Fruit fly (Drosophila melanogaster) whole organism, embryonic: ENCODE measurements around the gene Roc1b.
A peak's percentile ranks its signal among the peaks of the same experiment; 100 is the strongest.

Experiments
- Ada2b ChIP-seq: fragments of 200-800 bp; sonication (Bioruptor generic); IDR thresholded peaks from 2 replicates; pipeline ENCODE4 v1.3.6; 2022; ENCODE audit warnings: missing biosample characterization, missing genetic modification characterization
- Atf-2 ChIP-seq: fragments of 200-800 bp; sonication (Bioruptor generic); optimal IDR thresholded peaks from 2 replicates; lab custom pipeline; 2016; ENCODE audit warnings: missing biosample characterization, missing genetic modification characterization
- Atf6 ChIP-seq: fragments of 200-800 bp; sonication (Bioruptor generic); IDR thresholded peaks from 2 replicates; pipeline ENCODE4 v1.3.6; 2022; ENCODE audit warnings: missing biosample characterization, missing genetic modification characterization
- CG10979 ChIP-seq: fragments of 200-800 bp; sonication (Bioruptor generic); optimal IDR thresholded peaks from 2 replicates; lab custom pipeline; 2018; ENCODE audit warnings: missing biosample characterization, mild to moderate bottlenecking, missing genetic modification characterization, moderate library complexity
- CG11560 ChIP-seq: fragments of 200-800 bp; sonication (Bioruptor generic); IDR thresholded peaks from 3 replicates; pipeline ENCODE4 v1.3.6; 2022; ENCODE audit warnings: missing biosample characterization, missing genetic modification characterization
- CG13894 ChIP-seq: fragments of 200-800 bp; sonication (Bioruptor generic); optimal IDR thresholded peaks from 3 replicates; lab custom pipeline; 2018; ENCODE audit warnings: missing biosample characterization, mild to moderate bottlenecking, missing genetic modification characterization, moderate library complexity
- CG1603 ChIP-seq: fragments of 200-800 bp; sonication (Bioruptor generic); optimal IDR thresholded peaks from 2 replicates; lab custom pipeline; 2019; ENCODE audit warnings: missing biosample characterization, mild to moderate bottlenecking, missing genetic modification characterization, moderate library complexity
- CG16779 ChIP-seq: fragments of 200-800 bp; sonication (Bioruptor generic); IDR thresholded peaks from 2 replicates; pipeline ENCODE4 v1.3.6; 2022; ENCODE audit warnings: missing biosample characterization, missing genetic modification characterization
- CG17385 ChIP-seq: fragments of 200-800 bp; sonication (Bioruptor generic); optimal IDR thresholded peaks from 3 replicates; lab custom pipeline; 2018; ENCODE audit warnings: missing biosample characterization, mild to moderate bottlenecking, missing genetic modification characterization
- CG2116 ChIP-seq: fragments of 200-800 bp; sonication (Bioruptor generic); optimal IDR thresholded peaks from 3 replicates; lab custom pipeline; 2018; ENCODE audit warnings: missing biosample characterization, mild to moderate bottlenecking, missing genetic modification characterization
- CG2120 ChIP-seq: fragments of 200-800 bp; sonication (Bioruptor generic); optimal IDR thresholded peaks from 3 replicates; lab custom pipeline; 2016; ENCODE audit warnings: missing biosample characterization, missing genetic modification characterization
- CG2202 ChIP-seq: fragments of 200-800 bp; sonication (Bioruptor generic); optimal IDR thresholded peaks from 2 replicates; lab custom pipeline; 2018; ENCODE audit warnings: missing biosample characterization, mild to moderate bottlenecking, missing genetic modification characterization
- CG34422 ChIP-seq: fragments of 200-800 bp; sonication (Bioruptor generic); IDR thresholded peaks from 3 replicates; pipeline ENCODE4 v1.3.6; 2022; ENCODE audit warnings: missing biosample characterization, missing genetic modification characterization
- CG4404 ChIP-seq: fragments of 200-800 bp; sonication (Bioruptor generic); IDR thresholded peaks from 2 replicates; pipeline ENCODE4 v1.3.6; 2022; ENCODE audit warnings: missing biosample characterization, missing genetic modification characterization
- CG8089 ChIP-seq: fragments of 200-800 bp; sonication (Bioruptor generic); optimal IDR thresholded peaks from 3 replicates; lab custom pipeline; 2016; ENCODE audit warnings: missing biosample characterization, missing genetic modification characterization
- CG8924 ChIP-seq: fragments of 200-800 bp; optimal IDR thresholded peaks from 3 replicates; lab custom pipeline; 2019; ENCODE audit warnings: missing biosample characterization, mild to moderate bottlenecking, missing genetic modification characterization, moderate library complexity
- CG9437 ChIP-seq: fragments of 200-800 bp; sonication (Bioruptor generic); optimal IDR thresholded peaks from 2 replicates; lab custom pipeline; 2018; ENCODE audit warnings: missing biosample characterization, mild to moderate bottlenecking, missing genetic modification characterization
- Dek ChIP-seq: fragments of 200-800 bp; sonication (Bioruptor generic); optimal IDR thresholded peaks from 3 replicates; lab custom pipeline; 2019; ENCODE audit warnings: missing biosample characterization, mild to moderate bottlenecking, missing genetic modification characterization, moderate library complexity
- HLH54F ChIP-seq: fragments of 200-800 bp; sonication (Bioruptor generic); optimal IDR thresholded peaks from 3 replicates; lab custom pipeline; 2016; ENCODE audit warnings: missing biosample characterization, missing genetic modification characterization
- Hsf ChIP-seq: fragments of 200-800 bp; sonication (Bioruptor generic); optimal IDR thresholded peaks from 3 replicates; lab custom pipeline; 2016; ENCODE audit warnings: missing biosample characterization, missing genetic modification characterization
- Mes4 ChIP-seq: fragments of 200-800 bp; sonication (Bioruptor generic); optimal IDR thresholded peaks from 2 replicates; lab custom pipeline; 2016; ENCODE audit warnings: missing biosample characterization, missing genetic modification characterization
- Oaz ChIP-seq: fragments of 200-800 bp; sonication (Bioruptor generic); IDR thresholded peaks from 2 replicates; pipeline ENCODE4 v1.3.6; 2022; ENCODE audit warnings: missing biosample characterization, missing genetic modification characterization
- Pdp1 ChIP-seq, 2 experiments: fragments of 200-800 bp; sonication (Bioruptor generic); optimal IDR thresholded peaks; 3 replicates each; lab custom pipeline; 2016; ENCODE audit warnings: missing biosample characterization in 2 of 2, missing genetic modification characterization in 2 of 2, mild to moderate bottlenecking in 1 of 2, moderate library complexity in 1 of 2
- Ptx1 ChIP-seq: fragments of 200-800 bp; sonication (Bioruptor generic); IDR thresholded peaks from 2 replicates; pipeline ENCODE4 v1.3.6; 2022; ENCODE audit warnings: missing biosample characterization, missing genetic modification characterization
- Sox102F ChIP-seq: fragments of 200-800 bp; sonication (Bioruptor generic); optimal IDR thresholded peaks from 2 replicates; lab custom pipeline; 2018; ENCODE audit warnings: missing biosample characterization, mild to moderate bottlenecking, missing genetic modification characterization, moderate library complexity
- Spps ChIP-seq: fragments of 200-800 bp; sonication (Bioruptor generic); optimal IDR thresholded peaks from 2 replicates; lab custom pipeline; 2018; ENCODE audit warnings: missing biosample characterization, mild to moderate bottlenecking, missing genetic modification characterization
- Sry-δ ChIP-seq: fragments of 200-800 bp; sonication (Bioruptor generic); optimal IDR thresholded peaks from 2 replicates; lab custom pipeline; 2016; ENCODE audit warnings: missing biosample characterization, missing genetic modification characterization
- Ssrp ChIP-seq: fragments of 200-800 bp; sonication (Bioruptor generic); optimal IDR thresholded peaks from 2 replicates; lab custom pipeline; 2018; ENCODE audit warnings: missing biosample characterization, mild to moderate bottlenecking, missing genetic modification characterization, moderate library complexity
- abd-A ChIP-seq: fragments of 200-800 bp; sonication (Bioruptor generic); optimal IDR thresholded peaks from 3 replicates; lab custom pipeline; 2019; ENCODE audit warnings: missing biosample characterization, mild to moderate bottlenecking, missing genetic modification characterization, moderate library complexity
- amos ChIP-seq: fragments of 200-800 bp; sonication (Bioruptor generic); IDR thresholded peaks from 2 replicates; pipeline ENCODE4 v1.3.6; 2022; ENCODE audit warnings: missing biosample characterization, missing genetic modification characterization; ENCODE audit not compliant: partially characterized antibody
- bab2 ChIP-seq: fragments of 200-800 bp; sonication (Bioruptor generic); optimal IDR thresholded peaks from 2 replicates; lab custom pipeline; 2016; ENCODE audit warnings: missing biosample characterization, missing genetic modification characterization
- bowl ChIP-seq: fragments of 200-800 bp; sonication (Bioruptor generic); IDR thresholded peaks from 2 replicates; pipeline ENCODE4 v1.3.6; 2022; ENCODE audit warnings: missing biosample characterization, missing genetic modification characterization
- cato ChIP-seq: fragments of 200-800 bp; sonication (Bioruptor generic); optimal IDR thresholded peaks from 2 replicates; lab custom pipeline; 2016; ENCODE audit warnings: missing biosample characterization, missing genetic modification characterization, borderline replicate concordance
- chm ChIP-seq: fragments of 200-800 bp; sonication (Bioruptor generic); IDR thresholded peaks from 2 replicates; pipeline ENCODE4 v1.3.6; 2022; ENCODE audit warnings: missing biosample characterization, missing genetic modification characterization
- dmrt11E ChIP-seq: fragments of 200-800 bp; sonication (Bioruptor generic); optimal IDR thresholded peaks from 3 replicates; lab custom pipeline; 2018; ENCODE audit warnings: missing biosample characterization, mild to moderate bottlenecking, missing genetic modification characterization, moderate library complexity
- en ChIP-seq: fragments of 200-800 bp; sonication (Bioruptor generic); optimal IDR thresholded peaks from 2 replicates; lab custom pipeline; 2016; ENCODE audit warnings: missing biosample characterization, missing genetic modification characterization
- fd64A ChIP-seq: fragments of 200-800 bp; sonication (Bioruptor generic); optimal IDR thresholded peaks from 3 replicates; lab custom pipeline; 2018; ENCODE audit warnings: missing biosample characterization, mild to moderate bottlenecking, missing genetic modification characterization
- gsb ChIP-seq: fragments of 200-800 bp; sonication (Bioruptor generic); IDR thresholded peaks from 2 replicates; pipeline ENCODE4 v1.3.6; 2022; ENCODE audit warnings: missing biosample characterization, missing genetic modification characterization
- ken ChIP-seq: fragments of 200-800 bp; sonication (Bioruptor generic); IDR thresholded peaks from 3 replicates; pipeline ENCODE4 v1.3.6; 2022; ENCODE audit warnings: missing biosample characterization, missing genetic modification characterization
- lmd ChIP-seq: fragments of 200-800 bp; sonication (Bioruptor generic); IDR thresholded peaks from 2 replicates; pipeline ENCODE4 v1.3.6; 2022; ENCODE audit warnings: missing biosample characterization, missing genetic modification characterization
- onecut ChIP-seq: fragments of 200-800 bp; sonication (Bioruptor generic); IDR thresholded peaks from 2 replicates; pipeline ENCODE4 v1.3.6; 2022; ENCODE audit warnings: missing biosample characterization, missing genetic modification characterization
- otp ChIP-seq: fragments of 200-800 bp; sonication (Bioruptor generic); IDR thresholded peaks from 3 replicates; pipeline ENCODE4, ENCODE4 v1.3.6; 2022; ENCODE audit warnings: missing biosample characterization, missing genetic modification characterization
- psq ChIP-seq: fragments of 200-800 bp; sonication (Bioruptor generic); optimal IDR thresholded peaks from 2 replicates; lab custom pipeline; 2017; ENCODE audit warnings: missing biosample characterization, missing genetic modification characterization
- salm ChIP-seq: fragments of 200-800 bp; sonication (Bioruptor generic); optimal IDR thresholded peaks from 2 replicates; lab custom pipeline; 2018; ENCODE audit warnings: missing biosample characterization, mild to moderate bottlenecking, missing genetic modification characterization
- sc ChIP-seq, 3 experiments: fragments of >200 bp in 2 of 3; fragments of 200-800 bp in 1 of 3; sonication (Bioruptor generic) in 1 of 3; optimal IDR thresholded peaks; 2 replicates in 2 of 3; 3 replicates in 1 of 3; lab custom pipeline; 2017; ENCODE audit warnings: mild to moderate bottlenecking in 1 of 3, missing biosample characterization in 1 of 3, missing genetic modification characterization in 1 of 3, missing genetic modification reagents in 1 of 3
- sens ChIP-seq: fragments of 200-800 bp; sonication (Bioruptor generic); peaks from one replicate; lab custom pipeline; 2016; ENCODE audit warnings: missing biosample characterization, missing genetic modification characterization
- stwl ChIP-seq: fragments of 200-800 bp; sonication (Bioruptor generic); optimal IDR thresholded peaks from 3 replicates; lab custom pipeline; 2018; ENCODE audit warnings: missing biosample characterization, mild to moderate bottlenecking, missing genetic modification characterization, moderate library complexity
- trem ChIP-seq: fragments of 200-800 bp; optimal IDR thresholded peaks from 3 replicates; lab custom pipeline; 2019; ENCODE audit warnings: missing biosample characterization, mild to moderate bottlenecking, missing genetic modification characterization, moderate library complexity

Roc1b gene

dm6 chr3L:346656-347640 lies 10.8 kb upstream of the Roc1b start, which contains the start of gene mth (continued):
- TF ChIP-seq cato (GFP tag; lab: Kevin White, UChicago) = no peak
- TF ChIP-seq Atf6 (GFP tag; lab: Robert Waterston, UW) = no peak; the same call in 1 of the 2 replicates
- TF ChIP-seq ken (GFP tag; lab: Robert Waterston, UW) = peak; percentile 58; the same call in 1 of the 3 replicates
- TF ChIP-seq Atf-2 (GFP tag; lab: Kevin White, UChicago) = peak; percentile 62
- TF ChIP-seq Oaz (GFP tag; lab: Robert Waterston, UW) = no peak
- TF ChIP-seq Dek = peak; percentile 24
- no peak for TF ChIP-seq Spps (tag; lab: Kevin White, UChicago)
- TF ChIP-seq Ada2b (GFP tag; lab: Robert Waterston, UW) = no peak
- 0 out of 2 replicates have a peak, but pooled peaks have one; percentile 28 for TF ChIP-seq chm (GFP tag; lab: Robert Waterston, UW)
- TF ChIP-seq CG9437 (GFP tag; lab: Kevin White, UChicago) = peak; percentile 89
- TF ChIP-seq Ptx1 (GFP tag; lab: Robert Waterston, UW) = peak; percentile 49
- TF ChIP-seq Sox102F = peak; percentile 31
- TF ChIP-seq sc (optimal IDR thresholded peaks at IDR 0.05; lab: Kevin White, UChicago) = no peak
- no peak for TF ChIP-seq sc (GFP tag; optimal IDR thresholded peaks at IDR 0.05; lab: Kevin White, UChicago)
- TF ChIP-seq CG8924 (tag; lab: Kevin White, UChicago) = peak; percentile 32
- TF ChIP-seq CG16779 (GFP tag; lab: Robert Waterston, UW) = no peak
- peak; percentile 77 for TF ChIP-seq trem (tag; lab: Kevin White, UChicago)
- no peak for TF ChIP-seq CG17385 (GFP tag; lab: Kevin White, UChicago)
- TF ChIP-seq fd64A (GFP tag; lab: Kevin White, UChicago) = no peak
- no peak for TF ChIP-seq otp (GFP tag; lab: Robert Waterston, UW)
- peak; percentile 39 for TF ChIP-seq Mes4 (GFP tag; lab: Kevin White, UChicago)
- TF ChIP-seq bab2 (GFP tag; lab: Kevin White, UChicago) = peak; percentile 5
- TF ChIP-seq CG10979 (tag; lab: Kevin White, UChicago) = no peak
- peak; percentile 65 for TF ChIP-seq CG13894 (tag; lab: Kevin White, UChicago)
- no peak for TF ChIP-seq en (GFP tag; lab: Kevin White, UChicago)
- peak; percentile 3 for TF ChIP-seq Ssrp
- TF ChIP-seq CG2116 (GFP tag; lab: Kevin White, UChicago) = peak; percentile 94
- TF ChIP-seq Hsf (GFP tag; lab: Kevin White, UChicago) = peak; percentile 69
- TF ChIP-seq CG8089 = peak; percentile 52
- peak; percentile 45 for TF ChIP-seq abd-A (tag; lab: Kevin White, UChicago)
- TF ChIP-seq dmrt11E (tag; lab: Kevin White, UChicago) = peak; percentile 40
- peak; percentile 74; the same call in 1 of the 3 replicates for TF ChIP-seq CG11560 (tag; lab: Robert Waterston, UW)
- peak; percentile 75 for TF ChIP-seq CG1603 (tag; lab: Kevin White, UChicago)
- TF ChIP-seq sens (GFP tag; lab: Kevin White, UChicago) = peak; percentile 74
- no peak for TF ChIP-seq CG4404 (GFP tag; lab: Robert Waterston, UW)
- 0 out of 2 replicates have a peak, but pooled peaks have one; percentile 25 for TF ChIP-seq lmd (GFP tag; lab: Robert Waterston, UW)
- TF ChIP-seq HLH54F (GFP tag; lab: Kevin White, UChicago) = peak; percentile 32
- peak; percentile 98 for TF ChIP-seq Sry-δ (GFP tag; lab: Kevin White, UChicago)
- TF ChIP-seq onecut (GFP tag; lab: Robert Waterston, UW) = no peak
- TF ChIP-seq Pdp1 (GFP tag; optimal IDR thresholded peaks at IDR 0.05; lab: Kevin White, UChicago) = peak; percentile 50 to 64
- peak; percentile 66 for TF ChIP-seq CG2120 (GFP tag; lab: Kevin White, UChicago)
- no peak for TF ChIP-seq CG2202 (tag; lab: Kevin White, UChicago)
- TF ChIP-seq CG34422 (GFP tag; lab: Robert Waterston, UW) = no peak
- TF ChIP-seq stwl = peak; percentile 81
- TF ChIP-seq bowl (GFP tag; lab: Robert Waterston, UW) = no peak
- no peak for TF ChIP-seq psq (GFP tag; lab: Kevin White, UChicago)
- peak; percentile 96 for TF ChIP-seq amos
- TF ChIP-seq gsb (GFP tag; lab: Robert Waterston, UW) = no peak
- TF ChIP-seq salm = no peak
